Worm (Caenorhabditis elegans): ENCODE data around the gene R05H11.2.

DNA sequence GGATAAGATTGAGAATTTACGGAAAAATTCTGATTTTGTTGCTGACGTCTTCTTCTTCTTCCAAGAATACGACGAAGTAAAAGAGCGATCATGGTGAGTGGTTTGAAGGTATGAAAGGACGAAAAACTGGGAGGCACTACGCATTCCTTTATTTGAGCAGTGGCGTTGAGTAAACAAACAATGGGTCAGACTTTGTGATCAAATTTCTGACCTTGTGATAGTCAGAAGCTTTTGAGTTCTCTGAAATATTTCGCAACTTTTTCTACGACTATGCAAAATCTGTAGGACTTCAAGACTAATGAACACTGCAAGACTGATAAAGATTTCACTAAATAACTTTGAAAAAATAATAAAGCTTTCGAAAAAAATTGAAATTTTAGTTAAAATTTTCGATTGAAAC lies 18.8 kb downstream of the R05H11.2 start, which contains the start of gene F28F5.4:
- TF ChIP-seq nhr-25 (tag; optimal IDR thresholded peaks at IDR 0.05) (no peak), unc-62 (GFP tag; optimal IDR thresholded peaks at IDR 0.05) (no peak), ZK546.5 (tag; optimal IDR thresholded peaks at IDR 0.05) (no peak), fos-1 (tag; optimal IDR thresholded peaks at IDR 0.05) (no peak)

All from whole organism, L2 larva.